Worm (Caenorhabditis elegans) whole organism, late embryonic: ENCODE data around the gene F46B3.14.

Experiments used
- che-1 ChIP-seq: sonication (generic microtip); optimal IDR thresholded peaks from 2 replicates; lab custom pipeline; 2016; ENCODE audit warnings: mild to moderate bottlenecking, missing genetic modification characterization, missing compliant biosample characterization
- lim-6 ChIP-seq: sonication (generic microtip); optimal IDR thresholded peaks from 2 replicates; lab custom pipeline; 2016; ENCODE audit warnings: missing genetic modification characterization, missing compliant biosample characterization
- npax-4 ChIP-seq: sonication (generic microtip); optimal IDR thresholded peaks from 2 replicates; lab custom pipeline; 2016; ENCODE audit warnings: missing genetic modification characterization, missing compliant biosample characterization
- odd-2 ChIP-seq: sonication (generic microtip); optimal IDR thresholded peaks from 2 replicates; lab custom pipeline; 2017; ENCODE audit warnings: antibody characterized with exemption, mild to moderate bottlenecking, missing genetic modification characterization, missing compliant biosample characterization
- pha-4 ChIP-seq: fragments of 150-350 bp; optimal IDR thresholded peaks from 2 replicates; lab custom pipeline; 2018; ENCODE audit warnings: missing biosample characterization, missing genetic modification reagents, missing genetic modification characterization
- pqm-1 ChIP-seq: sonication (generic microtip); optimal IDR thresholded peaks from 2 replicates; lab custom pipeline; 2016; ENCODE audit warnings: missing genetic modification characterization, missing compliant biosample characterization
- unc-86 ChIP-seq: sonication (generic microtip); optimal IDR thresholded peaks from 2 replicates; lab custom pipeline; 2016; ENCODE audit warnings: missing genetic modification characterization, missing compliant biosample characterization
- ztf-16 ChIP-seq: sonication (generic microtip); optimal IDR thresholded peaks from 2 replicates; lab custom pipeline; 2017; ENCODE audit warnings: missing genetic modification characterization, missing compliant biosample characterization

ce11 chrV:20663736-20664135 lies 32.6 kb upstream of the F46B3.14 start:
- TF ChIP-seq che-1 (tag; lab: Kevin White, UChicago) (no peak), npax-4 (tag; lab: Kevin White, UChicago) (no peak), pqm-1 (no peak), ztf-16 (tag; lab: Kevin White, UChicago) (no peak), unc-86 (tag; lab: Kevin White, UChicago) (no peak), odd-2 (tag; lab: Kevin White, UChicago) (no peak), lim-6 (tag; lab: Kevin White, UChicago) (no peak), pha-4 (tag; lab: Kevin White, UChicago) (no peak)
